Fruit fly (Drosophila melanogaster): ENCODE data around the gene Scp2.

Gene Scp2

DNA sequence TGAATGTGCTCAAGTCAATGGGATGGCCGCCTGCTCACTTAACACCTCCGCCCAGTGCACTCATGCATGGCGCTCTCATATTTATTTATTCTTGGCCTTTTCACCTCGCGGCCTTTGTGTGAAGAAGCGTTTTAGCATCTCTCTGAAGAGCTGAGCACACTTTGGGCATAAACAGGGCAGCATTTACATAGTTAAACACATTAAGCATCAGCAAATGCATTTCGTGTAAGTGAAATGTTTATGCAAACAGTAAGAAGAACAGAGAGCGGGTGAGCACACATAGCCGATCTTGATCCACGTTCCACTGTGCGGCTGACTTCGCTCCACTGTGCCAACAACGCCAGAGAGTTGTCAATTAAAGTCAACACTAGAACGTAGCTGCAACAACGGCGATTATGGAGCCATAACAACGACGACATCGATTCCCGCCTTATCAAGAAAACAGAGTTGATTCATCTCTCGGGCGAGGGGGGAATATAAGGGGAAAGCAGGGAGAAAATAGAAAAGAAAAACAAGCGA is 58.8 kb downstream of the Scp2 start (continued):
- no peak for TF ChIP-seq ab (GFP tag; optimal IDR thresholded peaks at IDR 0.05)
- no peak for TF ChIP-seq CG13287 (GFP tag; IDR thresholded peaks at IDR 0.05; ENCODE audit: partially characterized antibody)
- TF ChIP-seq CG17612 (GFP tag; IDR thresholded peaks at IDR 0.05): no peak
- peak; percentile 29; the same call in 1 of the 2 replicates for TF ChIP-seq ap (GFP tag; IDR thresholded peaks at IDR 0.05)
- peak; percentile 25 for TF ChIP-seq gsb-n (tag; optimal IDR thresholded peaks at IDR 0.05)
- peak; percentile 32 for TF ChIP-seq tin (GFP tag; optimal IDR thresholded peaks at IDR 0.05)
- peak; percentile 44; the same call in 1 of the 3 replicates for TF ChIP-seq ken (GFP tag; IDR thresholded peaks at IDR 0.05)
- 0 out of 2 replicates have a peak, but pooled peaks have one; percentile 29 for TF ChIP-seq H2.0 (GFP tag; IDR thresholded peaks at IDR 0.05)
- no peak for TF ChIP-seq CG10565 (GFP tag; optimal IDR thresholded peaks at IDR 0.05)
- TF ChIP-seq CG6272 (GFP tag; IDR thresholded peaks at IDR 0.05): no peak
- TF ChIP-seq Myb (GFP tag; optimal IDR thresholded peaks at IDR 0.05): no peak
- peak; percentile 47; the same call in 1 of the 3 replicates for TF ChIP-seq ci (GFP tag; IDR thresholded peaks at IDR 0.05)
- no peak for TF ChIP-seq Gsc (GFP tag; IDR thresholded peaks at IDR 0.05)
- TF ChIP-seq Ptx1 (GFP tag; IDR thresholded peaks at IDR 0.05): no peak
- peak; percentile 61 for TF ChIP-seq CG17328 (GFP tag; IDR thresholded peaks at IDR 0.05)
- TF ChIP-seq Ets97D (GFP tag; optimal IDR thresholded peaks at IDR 0.05): no peak
- TF ChIP-seq Hand (GFP tag; optimal IDR thresholded peaks at IDR 0.05): no peak
- TF ChIP-seq CG9817 (tag; optimal IDR thresholded peaks at IDR 0.05): no peak
- TF ChIP-seq bowl (GFP tag; IDR thresholded peaks at IDR 0.05): no peak
- TF ChIP-seq Spps (tag; optimal IDR thresholded peaks at IDR 0.05): peak; percentile 91
- TF ChIP-seq CG11456 (GFP tag; IDR thresholded peaks at IDR 0.05): no peak
- TF ChIP-seq CG12219 (GFP tag; optimal IDR thresholded peaks at IDR 0.05): peak; percentile 41
- no peak for TF ChIP-seq CG34224 (GFP tag; IDR thresholded peaks at IDR 0.05; ENCODE audit: partially characterized antibody)
- no peak for TF ChIP-seq p53 (GFP tag; optimal IDR thresholded peaks at IDR 0.05)
- no peak for TF ChIP-seq Eip74EF (GFP tag; optimal IDR thresholded peaks at IDR 0.05)
- TF ChIP-seq CG16815 (GFP tag; optimal IDR thresholded peaks at IDR 0.05): peak; percentile 53
- no peak for TF ChIP-seq B-H2 (GFP tag; optimal IDR thresholded peaks at IDR 0.05)
- no peak for TF ChIP-seq CG10267 (tag; optimal IDR thresholded peaks at IDR 0.05)
- TF ChIP-seq wdn (GFP tag; IDR thresholded peaks at IDR 0.05): no peak
- TF ChIP-seq Gug (GFP tag; IDR thresholded peaks at IDR 0.05): no peak; the same call in 3 of the 4 replicates
- TF ChIP-seq Doc2 (GFP tag; IDR thresholded peaks at IDR 0.05): no peak
- peak; percentile 42 for TF ChIP-seq Jarid2 (GFP tag; optimal IDR thresholded peaks at IDR 0.05)
- no peak for TF ChIP-seq Aef1 (GFP tag; IDR thresholded peaks at IDR 0.05)
- TF ChIP-seq CG30431 (GFP tag; optimal IDR thresholded peaks at IDR 0.05): peak; percentile 67
- no peak for TF ChIP-seq kay (GFP tag; optimal IDR thresholded peaks at IDR 0.05)
- peak; percentile 50 for TF ChIP-seq org-1 (GFP tag; optimal IDR thresholded peaks at IDR 0.05)
- no peak for TF ChIP-seq Lim3 (GFP tag; IDR thresholded peaks at IDR 0.05)
- TF ChIP-seq CG6654 (GFP tag; optimal IDR thresholded peaks at IDR 0.05): peak; percentile 63
- TF ChIP-seq bab2 (GFP tag; optimal IDR thresholded peaks at IDR 0.05): peak; percentile 10
- TF ChIP-seq NC2β (GFP tag; optimal IDR thresholded peaks at IDR 0.05): peak; percentile 56
- peak; percentile 61 for TF ChIP-seq CG7745 (tag; optimal IDR thresholded peaks at IDR 0.05)
- TF ChIP-seq br (optimal IDR thresholded peaks at IDR 0.05): no peak
- no peak for TF ChIP-seq Dip2 (GFP tag; IDR thresholded peaks at IDR 0.05)
- peak; percentile 38 for TF ChIP-seq CG10462 (GFP tag; optimal IDR thresholded peaks at IDR 0.05)
- TF ChIP-seq Stat92E (GFP tag; optimal IDR thresholded peaks at IDR 0.05): peak in 1 of 3 experiments; percentile 27
- no peak for TF ChIP-seq gcm2 (GFP tag; optimal IDR thresholded peaks at IDR 0.05)
- TF ChIP-seq Blimp-1 (GFP tag; optimal IDR thresholded peaks at IDR 0.05): peak; percentile 77
- TF ChIP-seq Dref (GFP tag; IDR thresholded peaks at IDR 0.05): no peak
- TF ChIP-seq CG34422 (GFP tag; IDR thresholded peaks at IDR 0.05): peak; percentile 43; the same call in 1 of the 3 replicates
- no peak for TF ChIP-seq CG34376 (GFP tag; optimal IDR thresholded peaks at IDR 0.05)
- TF ChIP-seq CG12942 (GFP tag; optimal IDR thresholded peaks at IDR 0.05): peak; percentile 25
